Fruit fly (Drosophila melanogaster) whole organism, embryonic: ENCODE measurements around the gene CG14424.
A peak's percentile ranks its signal among the peaks of the same experiment; 100 is the strongest.

Experiments used
- Ada2b ChIP-seq: fragments of 200-800 bp; sonication (Bioruptor generic); IDR thresholded peaks from 2 replicates; pipeline ENCODE4 v1.3.6; 2022; ENCODE audit warnings: missing biosample characterization, missing genetic modification characterization
- Aef1 ChIP-seq: fragments of 200-800 bp; sonication (Bioruptor generic); IDR thresholded peaks from 3 replicates; pipeline ENCODE4 v1.3.6; 2022; ENCODE audit warnings: missing biosample characterization, missing genetic modification characterization
- Awh ChIP-seq: fragments of 200-800 bp; sonication (Bioruptor generic); IDR thresholded peaks from 2 replicates; pipeline ENCODE4, ENCODE4 v1.3.6; 2022; ENCODE audit warnings: missing biosample characterization, missing genetic modification characterization
- CG10274 ChIP-seq: fragments of 200-800 bp; sonication (Bioruptor generic); optimal IDR thresholded peaks from 3 replicates; lab custom pipeline; 2017; ENCODE audit warnings: missing biosample characterization, mild to moderate bottlenecking, missing genetic modification characterization
- CG10431 ChIP-seq: fragments of 200-800 bp; sonication (Bioruptor generic); optimal IDR thresholded peaks from 3 replicates; lab custom pipeline; 2018; ENCODE audit warnings: missing biosample characterization, mild to moderate bottlenecking, missing genetic modification characterization
- CG10979 ChIP-seq: fragments of 200-800 bp; sonication (Bioruptor generic); optimal IDR thresholded peaks from 2 replicates; lab custom pipeline; 2018; ENCODE audit warnings: missing biosample characterization, mild to moderate bottlenecking, missing genetic modification characterization, moderate library complexity
- CG12104 ChIP-seq: fragments of 200-800 bp; sonication (Bioruptor generic); optimal IDR thresholded peaks from 3 replicates; lab custom pipeline; 2016; ENCODE audit warnings: missing biosample characterization, missing genetic modification characterization
- CG12769 ChIP-seq: fragments of 200-800 bp; sonication (Bioruptor generic); optimal IDR thresholded peaks from 2 replicates; lab custom pipeline; 2019; ENCODE audit warnings: missing biosample characterization, mild to moderate bottlenecking, missing genetic modification characterization, moderate library complexity
- CG18262 ChIP-seq: fragments of 200-800 bp; optimal IDR thresholded peaks from 3 replicates; lab custom pipeline; 2019; ENCODE audit warnings: missing biosample characterization, mild to moderate bottlenecking, missing genetic modification characterization, moderate library complexity
- CG31441 ChIP-seq: fragments of 200-800 bp; sonication (Bioruptor generic); IDR thresholded peaks from 2 replicates; pipeline ENCODE4 v1.3.6; 2022; ENCODE audit warnings: missing biosample characterization, missing genetic modification characterization
- CG3163 ChIP-seq: fragments of 200-800 bp; sonication (Bioruptor generic); optimal IDR thresholded peaks from 3 replicates; lab custom pipeline; 2016; ENCODE audit warnings: missing biosample characterization, missing genetic modification characterization
- CG3726 ChIP-seq: fragments of 200-800 bp; sonication (Bioruptor generic); IDR thresholded peaks from 3 replicates; pipeline ENCODE4, ENCODE4 v1.3.6; 2022; ENCODE audit warnings: missing biosample characterization, missing genetic modification characterization
- CG3838 ChIP-seq: fragments of 200-800 bp; sonication (Bioruptor generic); optimal IDR thresholded peaks from 3 replicates; lab custom pipeline; 2016; ENCODE audit warnings: missing biosample characterization, missing genetic modification characterization
- CG3995 ChIP-seq: fragments of 200-800 bp; sonication (Bioruptor generic); optimal IDR thresholded peaks from 3 replicates; lab custom pipeline; 2016; ENCODE audit warnings: missing biosample characterization, missing genetic modification characterization
- CG4328 ChIP-seq: fragments of 200-800 bp; sonication (Bioruptor generic); optimal IDR thresholded peaks from 3 replicates; lab custom pipeline; 2017; ENCODE audit warnings: missing biosample characterization, missing genetic modification reagents, missing genetic modification characterization
- CG4854 ChIP-seq: fragments of 200-800 bp; sonication (Bioruptor generic); optimal IDR thresholded peaks from 2 replicates; lab custom pipeline; 2016; ENCODE audit warnings: missing biosample characterization, missing genetic modification characterization, inconsistent platforms
- CG5180 ChIP-seq: fragments of 200-800 bp; sonication (Bioruptor generic); optimal IDR thresholded peaks from 3 replicates; lab custom pipeline; 2017; ENCODE audit warnings: missing biosample characterization, missing genetic modification characterization, mild to moderate bottlenecking, moderate library complexity, missing genetic modification reagents
- CG7839 ChIP-seq: fragments of 200-800 bp; sonication (Bioruptor generic); optimal IDR thresholded peaks from 3 replicates; lab custom pipeline; 2018; ENCODE audit warnings: missing biosample characterization, mild to moderate bottlenecking, missing genetic modification characterization, moderate library complexity
- CTCF ChIP-seq: fragments of 200-800 bp; sonication (Bioruptor generic); optimal IDR thresholded peaks from 2 replicates; lab custom pipeline; 2017; ENCODE audit warnings: missing biosample characterization, mild to moderate bottlenecking, missing genetic modification characterization, moderate library complexity
- CoRest ChIP-seq: fragments of 200-800 bp; sonication (Bioruptor generic); optimal IDR thresholded peaks from 3 replicates; lab custom pipeline; 2018; ENCODE audit warnings: missing biosample characterization, mild to moderate bottlenecking, missing genetic modification characterization, moderate library complexity
- Dek ChIP-seq: fragments of 200-800 bp; sonication (Bioruptor generic); optimal IDR thresholded peaks from 3 replicates; lab custom pipeline; 2019; ENCODE audit warnings: missing biosample characterization, mild to moderate bottlenecking, missing genetic modification characterization, moderate library complexity
- Dll ChIP-seq: fragments of 200-800 bp; sonication (Bioruptor generic); IDR thresholded peaks from 4 replicates; pipeline ENCODE4 v1.3.6; 2022; ENCODE audit warnings: missing biosample characterization, missing genetic modification characterization; ENCODE audit not compliant: partially characterized antibody
- Elba2 ChIP-seq: fragments of 200-800 bp; sonication (Bioruptor generic); optimal IDR thresholded peaks from 3 replicates; lab custom pipeline; 2016; ENCODE audit warnings: missing biosample characterization, missing genetic modification characterization
- Fer3 ChIP-seq: fragments of 200-800 bp; sonication (Bioruptor generic); optimal IDR thresholded peaks from 2 replicates; lab custom pipeline; 2018; ENCODE audit warnings: missing biosample characterization, mild to moderate bottlenecking, missing genetic modification characterization, moderate library complexity
- Mes4 ChIP-seq: fragments of 200-800 bp; sonication (Bioruptor generic); optimal IDR thresholded peaks from 2 replicates; lab custom pipeline; 2016; ENCODE audit warnings: missing biosample characterization, missing genetic modification characterization
- Myb ChIP-seq: fragments of 200-800 bp; sonication (Bioruptor generic); optimal IDR thresholded peaks from 2 replicates; lab custom pipeline; 2016; ENCODE audit warnings: missing biosample characterization, missing genetic modification characterization
- Nf-YC ChIP-seq: fragments of 200-800 bp; optimal IDR thresholded peaks from 3 replicates; lab custom pipeline; 2019; ENCODE audit warnings: missing biosample characterization, mild to moderate bottlenecking, missing genetic modification characterization, moderate library complexity
- Sry-δ ChIP-seq: fragments of 200-800 bp; sonication (Bioruptor generic); optimal IDR thresholded peaks from 2 replicates; lab custom pipeline; 2016; ENCODE audit warnings: missing biosample characterization, missing genetic modification characterization
- Ssrp ChIP-seq: fragments of 200-800 bp; sonication (Bioruptor generic); optimal IDR thresholded peaks from 2 replicates; lab custom pipeline; 2018; ENCODE audit warnings: missing biosample characterization, mild to moderate bottlenecking, missing genetic modification characterization, moderate library complexity
- Usf ChIP-seq: fragments of 200-800 bp; sonication (Bioruptor generic); optimal IDR thresholded peaks from 2 replicates; lab custom pipeline; 2017; ENCODE audit warnings: missing genotype, missing biosample characterization, missing genetic modification characterization
- abd-A ChIP-seq: fragments of 200-800 bp; sonication (Bioruptor generic); optimal IDR thresholded peaks from 3 replicates; lab custom pipeline; 2019; ENCODE audit warnings: missing biosample characterization, mild to moderate bottlenecking, missing genetic modification characterization, moderate library complexity
- ap ChIP-seq: fragments of 200-800 bp; sonication (Bioruptor generic); IDR thresholded peaks from 2 replicates; pipeline ENCODE4 v1.3.6; 2022; ENCODE audit warnings: missing biosample characterization, missing genetic modification characterization
- cas ChIP-seq: fragments of 200-800 bp; sonication (Bioruptor generic); IDR thresholded peaks from 2 replicates; pipeline ENCODE4 v1.3.6; 2022; ENCODE audit warnings: missing biosample characterization, missing genetic modification characterization
- dan ChIP-seq: fragments of 200-800 bp; sonication (Bioruptor generic); IDR thresholded peaks from 2 replicates; pipeline ENCODE4 v1.3.6; 2022; ENCODE audit warnings: missing biosample characterization, missing genetic modification characterization
- ewg ChIP-seq: fragments of 200-800 bp; sonication (Bioruptor generic); optimal IDR thresholded peaks from 3 replicates; lab custom pipeline; 2017; ENCODE audit warnings: mild to moderate bottlenecking, missing biosample characterization, missing genetic modification reagents, missing genetic modification characterization
- fu2 ChIP-seq: fragments of 200-800 bp; sonication (Bioruptor generic); optimal IDR thresholded peaks from 2 replicates; lab custom pipeline; 2016; ENCODE audit warnings: missing biosample characterization, missing genetic modification characterization
- gfzf ChIP-seq: fragments of 200-800 bp; sonication (Bioruptor generic); optimal IDR thresholded peaks from 2 replicates; lab custom pipeline; 2016; ENCODE audit warnings: missing biosample characterization, mild to moderate bottlenecking, missing genetic modification characterization, moderate library complexity
- gsb ChIP-seq: fragments of 200-800 bp; sonication (Bioruptor generic); IDR thresholded peaks from 2 replicates; pipeline ENCODE4 v1.3.6; 2022; ENCODE audit warnings: missing biosample characterization, missing genetic modification characterization
- hth ChIP-seq: fragments of >200 bp; optimal IDR thresholded peaks from 2 replicates; lab custom pipeline; 2017; ENCODE audit warnings: inconsistent platforms
- jing ChIP-seq: fragments of 200-800 bp; sonication (Bioruptor generic); optimal IDR thresholded peaks from 2 replicates; lab custom pipeline; 2018; ENCODE audit warnings: missing biosample characterization, mild to moderate bottlenecking, missing genetic modification characterization
- lola ChIP-seq, 3 experiments: fragments of >200 bp in 2 of 3; fragments of 200-800 bp in 1 of 3; sonication (Bioruptor generic) in 1 of 3; optimal IDR thresholded peaks; 2 replicates each; lab custom pipeline; 2017 to 2019; ENCODE audit warnings: missing biosample characterization in 3 of 3, missing genetic modification characterization in 3 of 3, mild to moderate bottlenecking in 1 of 3, moderate library complexity in 1 of 3
- p53 ChIP-seq: fragments of 200-800 bp; sonication (Bioruptor generic); optimal IDR thresholded peaks from 2 replicates; lab custom pipeline; 2016; ENCODE audit warnings: missing biosample characterization, missing genetic modification characterization
- ranshi ChIP-seq: fragments of 200-800 bp; sonication (Bioruptor generic); IDR thresholded peaks from 2 replicates; pipeline ENCODE4 v1.3.6; 2022; ENCODE audit warnings: missing biosample characterization, missing genetic modification characterization
- schlank ChIP-seq: fragments of 200-800 bp; sonication (Bioruptor generic); optimal IDR thresholded peaks from 2 replicates; lab custom pipeline; 2018; ENCODE audit warnings: missing biosample characterization, mild to moderate bottlenecking, missing genetic modification characterization
- scrt ChIP-seq: fragments of 200-800 bp; sonication (Bioruptor generic); optimal IDR thresholded peaks from 2 replicates; lab custom pipeline; 2018; ENCODE audit warnings: missing biosample characterization, mild to moderate bottlenecking, missing genetic modification characterization, moderate library complexity
- sd ChIP-seq: fragments of 200-800 bp; sonication (Bioruptor generic); optimal IDR thresholded peaks from 3 replicates; lab custom pipeline; 2018; ENCODE audit warnings: missing biosample characterization, mild to moderate bottlenecking, missing genetic modification characterization, moderate library complexity
- seq ChIP-seq: fragments of 200-800 bp; sonication (Bioruptor generic); IDR thresholded peaks from 2 replicates; pipeline ENCODE4 v1.3.6; 2022; ENCODE audit warnings: missing biosample characterization, missing genetic modification characterization
- sqz ChIP-seq: fragments of 200-800 bp; sonication (Bioruptor generic); optimal IDR thresholded peaks from 3 replicates; lab custom pipeline; 2018; ENCODE audit warnings: missing biosample characterization, mild to moderate bottlenecking, missing genetic modification characterization
- sr ChIP-seq: fragments of 200-800 bp; sonication (Bioruptor generic); IDR thresholded peaks from 3 replicates; pipeline ENCODE4 v1.3.6; 2022; ENCODE audit warnings: missing biosample characterization, missing genetic modification characterization
- ssp ChIP-seq: fragments of 200-800 bp; sonication (Bioruptor generic); IDR thresholded peaks from 2 replicates; pipeline ENCODE4 v1.3.6; 2022; ENCODE audit warnings: missing biosample characterization, missing genetic modification characterization
- twi ChIP-seq: fragments of 200-800 bp; optimal IDR thresholded peaks from 2 replicates; lab custom pipeline; 2019; ENCODE audit warnings: missing biosample characterization, mild to moderate bottlenecking, missing genetic modification characterization, moderate library complexity
- tx ChIP-seq: fragments of 200-800 bp; sonication (Bioruptor generic); optimal IDR thresholded peaks from 2 replicates; lab custom pipeline; 2016; ENCODE audit warnings: missing biosample characterization, missing genetic modification characterization

The CG14424 gene

dm6 chrX:2919742-2920141 lies 7.3 kb downstream of the CG14424 start, which contains the start of gene CG3588 (continued):
- peak; percentile 69 for TF ChIP-seq Dek (tag; lab: Kevin White, UChicago)
- TF ChIP-seq Usf (GFP tag; lab: Kevin White, UChicago): no peak
- TF ChIP-seq fu2 (GFP tag; lab: Kevin White, UChicago): peak; percentile 66
- TF ChIP-seq sd (tag; lab: Kevin White, UChicago): peak; percentile 45
- TF ChIP-seq Ssrp (tag; lab: Kevin White, UChicago): no peak
- no peak for TF ChIP-seq lola (GFP tag; optimal IDR thresholded peaks at IDR 0.05; lab: Kevin White, UChicago)
- TF ChIP-seq sqz (GFP tag; lab: Kevin White, UChicago): peak; percentile 70
- no peak for TF ChIP-seq dan
- peak; percentile 84 for TF ChIP-seq gsb (GFP tag; lab: Robert Waterston, UW)
- no peak for TF ChIP-seq Sry-δ (GFP tag; lab: Kevin White, UChicago)
- TF ChIP-seq sr: 0 out of 3 replicates have a peak, but pooled peaks have one; percentile 14
- TF ChIP-seq CG31441 (GFP tag; lab: Robert Waterston, UW): peak; percentile 56
- TF ChIP-seq Awh: peak; percentile 43; the same call in 1 of the 2 replicates
- TF ChIP-seq cas (GFP tag; lab: Robert Waterston, UW): peak; percentile 81
- no peak for TF ChIP-seq p53
- peak; percentile 59; the same call in 1 of the 2 replicates for TF ChIP-seq ap (GFP tag; lab: Robert Waterston, UW)
- TF ChIP-seq gfzf (GFP tag; lab: Kevin White, UChicago): no peak
- TF ChIP-seq schlank (tag; lab: Kevin White, UChicago): peak; percentile 54
- TF ChIP-seq CG18262 (tag; lab: Kevin White, UChicago): peak; percentile 34
- TF ChIP-seq CG7839: peak; percentile 82
- no peak for TF ChIP-seq ewg (GFP tag; lab: Kevin White, UChicago)
- TF ChIP-seq CTCF (GFP tag; lab: Kevin White, UChicago): no peak
- peak; percentile 83 for TF ChIP-seq ranshi (GFP tag; lab: Robert Waterston, UW)
- TF ChIP-seq Myb (GFP tag; lab: Kevin White, UChicago): peak; percentile 58
- peak; percentile 40 for TF ChIP-seq CG10979 (tag; lab: Kevin White, UChicago)
- TF ChIP-seq CG3995: peak; percentile 5
- TF ChIP-seq ssp (GFP tag; lab: Robert Waterston, UW): 0 out of 2 replicates have a peak, but pooled peaks have one; percentile 5
- peak; percentile 19 for TF ChIP-seq CG12104
- TF ChIP-seq Mes4: no peak
- no peak for TF ChIP-seq Elba2 (GFP tag; lab: Kevin White, UChicago)
- no peak for TF ChIP-seq CG3726 (GFP tag; lab: Robert Waterston, UW)
- TF ChIP-seq jing: peak; percentile 1
- TF ChIP-seq seq (GFP tag; lab: Robert Waterston, UW): peak; percentile 73
- TF ChIP-seq CG3838: peak; percentile 21
- TF ChIP-seq CG4328 (GFP tag; lab: Kevin White, UChicago): no peak
- peak; percentile 80 for TF ChIP-seq Aef1 (GFP tag; lab: Robert Waterston, UW)
- no peak for TF ChIP-seq hth (lab: Kevin White, UChicago)
- peak; percentile 68 for TF ChIP-seq Ada2b (GFP tag; lab: Robert Waterston, UW)
- TF ChIP-seq CoRest (tag; lab: Kevin White, UChicago): peak; percentile 73
- TF ChIP-seq Nf-YC (tag; lab: Kevin White, UChicago): no peak
- peak; percentile 34 for TF ChIP-seq CG4854 (GFP tag; lab: Kevin White, UChicago)
- TF ChIP-seq CG5180 (GFP tag; lab: Kevin White, UChicago): no peak
- TF ChIP-seq CG12769 (tag; lab: Kevin White, UChicago): peak; percentile 11
- TF ChIP-seq CG10274 (GFP tag; lab: Kevin White, UChicago): peak; percentile 32
- TF ChIP-seq CG3163 (GFP tag; lab: Kevin White, UChicago): peak; percentile 44
- no peak for TF ChIP-seq twi (tag; lab: Kevin White, UChicago)
- TF ChIP-seq abd-A (tag; lab: Kevin White, UChicago): peak; percentile 31
- TF ChIP-seq scrt: peak; percentile 62
- TF ChIP-seq CG10431: no peak
- no peak for TF ChIP-seq Dll (GFP tag; lab: Robert Waterston, UW)
- peak; percentile 54 for TF ChIP-seq tx (GFP tag; lab: Kevin White, UChicago)
- TF ChIP-seq Fer3 (tag; lab: Kevin White, UChicago): peak; percentile 82
